Fruit fly (Drosophila melanogaster) whole organism, adult: Measurements from ENCODE around the gene Ncoa6.

Source experiments
- CG14711 ChIP-seq: fragments of 200-800 bp; sonication (Bioruptor generic); optimal IDR thresholded peaks from 2 replicates; lab custom pipeline; 2018; ENCODE audit warnings: missing biosample characterization, mild to moderate bottlenecking, missing genetic modification characterization, moderate library complexity
- CG33017 ChIP-seq: fragments of 200-800 bp; sonication (Bioruptor generic); optimal IDR thresholded peaks from 2 replicates; lab custom pipeline; 2018; ENCODE audit warnings: missing biosample characterization, mild to moderate bottlenecking, missing genetic modification characterization, moderate library complexity
- CG5204 ChIP-seq: fragments of 200-800 bp; sonication (Bioruptor generic); optimal IDR thresholded peaks from 2 replicates; lab custom pipeline; 2016; ENCODE audit warnings: missing biosample characterization, missing genetic modification characterization
- CG7101 ChIP-seq: fragments of 200-800 bp; sonication (Bioruptor generic); optimal IDR thresholded peaks from 2 replicates; lab custom pipeline; 2018; ENCODE audit warnings: missing biosample characterization, mild to moderate bottlenecking, missing genetic modification characterization, moderate library complexity
- Crg-1 ChIP-seq: fragments of 200-800 bp; sonication (Bioruptor generic); optimal IDR thresholded peaks from 2 replicates; lab custom pipeline; 2016; ENCODE audit warnings: missing biosample characterization, missing genetic modification characterization
- Hr96 ChIP-seq: fragments of 200-800 bp; sonication (Bioruptor generic); optimal IDR thresholded peaks from 2 replicates; lab custom pipeline; 2016; ENCODE audit warnings: missing biosample characterization, missing genetic modification characterization
- Mnt ChIP-seq: fragments of 200-800 bp; sonication (Bioruptor generic); optimal IDR thresholded peaks from 2 replicates; lab custom pipeline; 2016; ENCODE audit warnings: missing biosample characterization, mild to moderate bottlenecking, missing genetic modification characterization
- cic ChIP-seq: fragments of 200-800 bp; sonication (Bioruptor generic); optimal IDR thresholded peaks from 2 replicates; lab custom pipeline; 2017; ENCODE audit warnings: missing biosample characterization, mild to moderate bottlenecking, missing genetic modification characterization, moderate library complexity
- kay ChIP-seq: fragments of 200-800 bp; sonication (Bioruptor generic); peaks from one replicate; lab custom pipeline; 2016; ENCODE audit warnings: missing biosample characterization, missing genetic modification characterization, borderline replicate concordance
- ovo ChIP-seq: fragments of 200-800 bp; sonication (Bioruptor generic); optimal IDR thresholded peaks from 2 replicates; lab custom pipeline; 2016; ENCODE audit warnings: missing biosample characterization, missing genetic modification characterization
- pad ChIP-seq: fragments of 200-800 bp; sonication (Bioruptor generic); optimal IDR thresholded peaks from 3 replicates; lab custom pipeline; 2017; ENCODE audit warnings: missing biosample characterization, missing genetic modification characterization, mild to moderate bottlenecking, moderate library complexity, missing genetic modification reagents
- tj ChIP-seq: fragments of 200-800 bp; sonication (Bioruptor generic); optimal IDR thresholded peaks from 3 replicates; lab custom pipeline; 2017; ENCODE audit warnings: missing biosample characterization, mild to moderate bottlenecking, missing genetic modification characterization, moderate library complexity

- TF ChIP-seq Hr96 (GFP tag; lab: Kevin White, UChicago), result no peak
- no peak for TF ChIP-seq ovo
- no peak for TF ChIP-seq CG5204 (GFP tag; lab: Kevin White, UChicago)
- no peak for TF ChIP-seq Crg-1
- TF ChIP-seq pad (GFP tag; lab: Kevin White, UChicago), result no peak
- no peak for TF ChIP-seq cic (GFP tag; lab: Kevin White, UChicago)
- no peak for TF ChIP-seq Mnt (GFP tag; lab: Kevin White, UChicago)
- TF ChIP-seq tj (GFP tag; lab: Kevin White, UChicago), result peak; percentile 98
- no peak for TF ChIP-seq CG7101 (tag; lab: Kevin White, UChicago)
- no peak for TF ChIP-seq CG33017 (tag; lab: Kevin White, UChicago)
- TF ChIP-seq kay, result peak; percentile 69
- no peak for TF ChIP-seq CG14711
Observed at dm6 chr2L:5294392-5295244, 31.9 kb downstream of the Ncoa6 start.
